Fruit fly (Drosophila melanogaster) whole organism, embryonic: ENCODE data around the gene Alp9.

Experiments
- Atf3 ChIP-seq: fragments of 200-800 bp; sonication (Bioruptor generic); optimal IDR thresholded peaks from 3 replicates; lab custom pipeline; 2016; ENCODE audit warnings: missing biosample characterization, missing genetic modification characterization
- BEAF-32 ChIP-seq: fragments of 200-800 bp; sonication (Bioruptor generic); optimal IDR thresholded peaks from 3 replicates; lab custom pipeline; 2017; ENCODE audit warnings: missing biosample characterization, missing genetic modification characterization, mild to moderate bottlenecking, moderate library complexity, missing genetic modification reagents
- Blimp-1 ChIP-seq: fragments of 200-800 bp; sonication (Bioruptor generic); optimal IDR thresholded peaks from 3 replicates; lab custom pipeline; 2018; ENCODE audit warnings: missing biosample characterization, missing genetic modification characterization, mild to moderate bottlenecking, moderate library complexity, missing genetic modification reagents
- CG10209 ChIP-seq: fragments of 200-800 bp; sonication (Bioruptor generic); optimal IDR thresholded peaks from 3 replicates; lab custom pipeline; 2017; ENCODE audit warnings: missing biosample characterization, mild to moderate bottlenecking, missing genetic modification characterization, missing genetic modification reagents
- CG11247 ChIP-seq: fragments of 200-800 bp; sonication (Bioruptor generic); IDR thresholded peaks from 2 replicates; pipeline ENCODE4 v1.3.6; 2022; ENCODE audit warnings: missing biosample characterization, missing genetic modification characterization
- CG11560 ChIP-seq: fragments of 200-800 bp; sonication (Bioruptor generic); IDR thresholded peaks from 3 replicates; pipeline ENCODE4 v1.3.6; 2022; ENCODE audit warnings: missing biosample characterization, missing genetic modification characterization
- CG12155 ChIP-seq: fragments of 200-800 bp; sonication (Bioruptor generic); optimal IDR thresholded peaks from 3 replicates; lab custom pipeline; 2016; ENCODE audit warnings: missing biosample characterization, missing genetic modification characterization
- CG12219 ChIP-seq: fragments of 200-800 bp; sonication (Bioruptor generic); optimal IDR thresholded peaks from 3 replicates; lab custom pipeline; 2018; ENCODE audit warnings: missing biosample characterization, mild to moderate bottlenecking, missing genetic modification characterization
- CG12769 ChIP-seq: fragments of 200-800 bp; sonication (Bioruptor generic); optimal IDR thresholded peaks from 2 replicates; lab custom pipeline; 2019; ENCODE audit warnings: missing biosample characterization, mild to moderate bottlenecking, missing genetic modification characterization, moderate library complexity
- CG15073 ChIP-seq: fragments of 200-800 bp; sonication (Bioruptor generic); optimal IDR thresholded peaks from 2 replicates; lab custom pipeline; 2016; ENCODE audit warnings: missing biosample characterization, missing genetic modification characterization
- CG15479 ChIP-seq: fragments of 200-800 bp; sonication (Bioruptor generic); optimal IDR thresholded peaks from 3 replicates; lab custom pipeline; 2019; ENCODE audit warnings: missing biosample characterization, mild to moderate bottlenecking, missing genetic modification characterization, moderate library complexity
- CG16863 ChIP-seq: fragments of 200-800 bp; sonication (Bioruptor generic); optimal IDR thresholded peaks from 3 replicates; lab custom pipeline; 2016; ENCODE audit warnings: missing biosample characterization, missing genetic modification characterization
- CG17359 ChIP-seq: fragments of 200-800 bp; sonication (Bioruptor generic); optimal IDR thresholded peaks from 3 replicates; lab custom pipeline; 2018; ENCODE audit warnings: missing biosample characterization, mild to moderate bottlenecking, missing genetic modification characterization, moderate library complexity
- CG17385 ChIP-seq: fragments of 200-800 bp; sonication (Bioruptor generic); optimal IDR thresholded peaks from 3 replicates; lab custom pipeline; 2018; ENCODE audit warnings: missing biosample characterization, mild to moderate bottlenecking, missing genetic modification characterization
- CG1792 ChIP-seq: fragments of 200-800 bp; sonication (Bioruptor generic); optimal IDR thresholded peaks from 2 replicates; lab custom pipeline; 2016; ENCODE audit warnings: missing biosample characterization, missing genetic modification characterization
- CG34422 ChIP-seq: fragments of 200-800 bp; sonication (Bioruptor generic); IDR thresholded peaks from 3 replicates; pipeline ENCODE4 v1.3.6; 2022; ENCODE audit warnings: missing biosample characterization, missing genetic modification characterization
- CG4730 ChIP-seq: fragments of 200-800 bp; sonication (Bioruptor generic); IDR thresholded peaks from 2 replicates; pipeline ENCODE4 v1.3.6; 2022; ENCODE audit warnings: missing biosample characterization, missing genetic modification characterization
- CG4854 ChIP-seq: fragments of 200-800 bp; sonication (Bioruptor generic); optimal IDR thresholded peaks from 2 replicates; lab custom pipeline; 2016; ENCODE audit warnings: missing biosample characterization, missing genetic modification characterization, inconsistent platforms
- CG8089 ChIP-seq: fragments of 200-800 bp; sonication (Bioruptor generic); optimal IDR thresholded peaks from 3 replicates; lab custom pipeline; 2016; ENCODE audit warnings: missing biosample characterization, missing genetic modification characterization
- CG8359 ChIP-seq: fragments of 200-800 bp; sonication (Bioruptor generic); optimal IDR thresholded peaks from 2 replicates; lab custom pipeline; 2017; ENCODE audit warnings: missing biosample characterization, mild to moderate bottlenecking, missing genetic modification characterization, borderline replicate concordance
- CG8765 ChIP-seq: fragments of 200-800 bp; sonication (Bioruptor generic); IDR thresholded peaks from 2 replicates; pipeline ENCODE4 v1.3.6; 2022; ENCODE audit warnings: missing biosample characterization, missing genetic modification characterization
- Deaf1 ChIP-seq: fragments of 200-800 bp; optimal IDR thresholded peaks from 3 replicates; lab custom pipeline; 2019; ENCODE audit warnings: missing biosample characterization, mild to moderate bottlenecking, missing genetic modification characterization, moderate library complexity
- Max ChIP-seq: fragments of 200-800 bp; sonication (Bioruptor generic); optimal IDR thresholded peaks from 2 replicates; lab custom pipeline; 2016; ENCODE audit warnings: missing biosample characterization, mild to moderate bottlenecking, missing genetic modification characterization
- Optix ChIP-seq: fragments of 200-800 bp; sonication (Bioruptor generic); IDR thresholded peaks from 3 replicates; pipeline ENCODE4 v1.3.6; 2022; ENCODE audit warnings: missing biosample characterization, missing genetic modification characterization
- Ravus ChIP-seq: fragments of 200-800 bp; sonication (Bioruptor generic); IDR thresholded peaks from 2 replicates; pipeline ENCODE4 v1.3.6; 2022; ENCODE audit warnings: missing biosample characterization, missing genetic modification characterization
- TFAM ChIP-seq: fragments of 200-800 bp; sonication (Bioruptor generic); optimal IDR thresholded peaks from 2 replicates; lab custom pipeline; 2017; ENCODE audit warnings: missing biosample characterization, missing genetic modification characterization, inconsistent platforms
- Usf ChIP-seq: fragments of 200-800 bp; sonication (Bioruptor generic); optimal IDR thresholded peaks from 2 replicates; lab custom pipeline; 2017; ENCODE audit warnings: missing genotype, missing biosample characterization, missing genetic modification characterization
- bcd ChIP-seq: fragments of 200-800 bp; sonication (Bioruptor generic); optimal IDR thresholded peaks from 2 replicates; lab custom pipeline; 2017; ENCODE audit warnings: missing biosample characterization, mild to moderate bottlenecking, missing genetic modification characterization
- cato ChIP-seq: fragments of 200-800 bp; sonication (Bioruptor generic); optimal IDR thresholded peaks from 2 replicates; lab custom pipeline; 2016; ENCODE audit warnings: missing biosample characterization, missing genetic modification characterization, borderline replicate concordance
- dati ChIP-seq: fragments of 200-800 bp; sonication (Bioruptor generic); IDR thresholded peaks from 2 replicates; pipeline ENCODE4 v1.3.6; 2022; ENCODE audit warnings: missing biosample characterization, missing genetic modification characterization
- dimm ChIP-seq: fragments of 200-800 bp; sonication (Bioruptor generic); IDR thresholded peaks from 2 replicates; pipeline ENCODE4 v1.3.6; 2022; ENCODE audit warnings: missing biosample characterization, missing genetic modification characterization
- ems ChIP-seq: fragments of 200-800 bp; sonication (Bioruptor generic); optimal IDR thresholded peaks from 3 replicates; lab custom pipeline; 2016; ENCODE audit warnings: missing biosample characterization, missing genetic modification characterization
- hth ChIP-seq: fragments of >200 bp; optimal IDR thresholded peaks from 2 replicates; lab custom pipeline; 2017; ENCODE audit warnings: inconsistent platforms
- kni ChIP-seq: fragments of 200-800 bp; sonication (Bioruptor generic); optimal IDR thresholded peaks from 3 replicates; lab custom pipeline; 2017; ENCODE audit warnings: mild to moderate bottlenecking, missing biosample characterization, missing genetic modification reagents, missing genetic modification characterization
- luna ChIP-seq: fragments of 200-800 bp; sonication (Bioruptor generic); optimal IDR thresholded peaks from 2 replicates; lab custom pipeline; 2016; ENCODE audit warnings: missing biosample characterization, missing genetic modification characterization
- maf-S ChIP-seq: fragments of 200-800 bp; sonication (Bioruptor generic); optimal IDR thresholded peaks from 2 replicates; lab custom pipeline; 2016; ENCODE audit warnings: missing biosample characterization, missing genetic modification characterization
- p53 ChIP-seq: fragments of 200-800 bp; sonication (Bioruptor generic); optimal IDR thresholded peaks from 2 replicates; lab custom pipeline; 2016; ENCODE audit warnings: missing biosample characterization, missing genetic modification characterization
- run ChIP-seq: fragments of 200-800 bp; sonication (Bioruptor generic); optimal IDR thresholded peaks from 3 replicates; lab custom pipeline; 2018; ENCODE audit warnings: missing biosample characterization, mild to moderate bottlenecking, missing genetic modification characterization
- tll ChIP-seq, 2 experiments: fragments of 200-800 bp in 1 of 2; fragments of >200 bp in 1 of 2; sonication (Bioruptor generic) in 1 of 2; optimal IDR thresholded peaks; 2 replicates each; lab custom pipeline; 2017 to 2019; ENCODE audit warnings: missing biosample characterization in 2 of 2, missing genetic modification characterization in 2 of 2, mild to moderate bottlenecking in 1 of 2, moderate library complexity in 1 of 2
- zfh2 ChIP-seq: fragments of 200-800 bp; sonication (Bioruptor generic); optimal IDR thresholded peaks from 2 replicates; lab custom pipeline; 2016; ENCODE audit warnings: missing biosample characterization, missing genetic modification characterization

Alp9 gene

DNA sequence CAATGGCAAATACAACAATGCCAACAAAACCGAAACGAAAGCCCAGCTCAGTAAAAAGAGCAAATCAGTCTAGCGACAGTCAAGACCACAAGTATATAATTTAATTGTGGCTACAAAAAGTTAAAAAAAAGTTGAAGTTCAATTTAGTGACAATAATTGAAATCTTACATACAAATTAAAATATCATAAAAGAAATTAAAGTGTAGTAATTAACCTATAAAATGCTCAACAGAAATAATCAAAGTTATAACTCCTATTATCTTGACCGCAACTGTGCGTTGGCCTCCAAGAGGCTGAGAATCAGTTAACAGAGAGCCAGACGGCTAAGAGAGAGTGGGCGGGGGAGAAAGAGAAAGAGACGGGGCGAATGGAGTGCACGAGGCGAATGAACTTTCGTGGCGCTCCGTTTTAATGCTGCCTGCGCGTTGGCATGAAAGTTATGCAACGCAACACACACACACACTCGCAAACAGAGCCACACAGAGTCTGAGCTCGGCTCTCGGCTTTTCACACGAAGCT, 16.4 kb downstream of the Alp9 start (continued):
- peak; percentile 33; the same call in 1 of the 2 replicates for TF ChIP-seq dimm (GFP tag; lab: Robert Waterston, UW)
- TF ChIP-seq dati (GFP tag; lab: Robert Waterston, UW) = no peak
- TF ChIP-seq BEAF-32 (GFP tag; lab: Kevin White, UChicago) = no peak
- peak; percentile 2 for TF ChIP-seq CG15073 (GFP tag; lab: Kevin White, UChicago)
- peak; percentile 38 for TF ChIP-seq cato
- TF ChIP-seq CG17359 (tag; lab: Kevin White, UChicago) = no peak
- TF ChIP-seq zfh2 (GFP tag; lab: Kevin White, UChicago) = no peak
- TF ChIP-seq CG1792 (GFP tag; lab: Kevin White, UChicago) = no peak
- peak; percentile 38 for TF ChIP-seq TFAM (GFP tag; lab: Kevin White, UChicago)
- peak; percentile 68; the same call in 2 of the 3 replicates for TF ChIP-seq CG34422 (GFP tag; lab: Robert Waterston, UW)
- no peak for TF ChIP-seq Atf3 (GFP tag; lab: Kevin White, UChicago)
- TF ChIP-seq ems (GFP tag; lab: Kevin White, UChicago) = no peak
- TF ChIP-seq CG8359 (GFP tag; lab: Kevin White, UChicago) = peak; percentile 47
- peak; percentile 92 for TF ChIP-seq kni (GFP tag; lab: Kevin White, UChicago)
- TF ChIP-seq run (tag; lab: Kevin White, UChicago) = peak; percentile 73
- TF ChIP-seq maf-S = no peak
- TF ChIP-seq CG12219 (GFP tag; lab: Kevin White, UChicago) = peak; percentile 83
- peak; percentile 29 for TF ChIP-seq CG8089 (GFP tag; lab: Kevin White, UChicago)
- TF ChIP-seq, all 482 proteins: peak for 302

DNA sequence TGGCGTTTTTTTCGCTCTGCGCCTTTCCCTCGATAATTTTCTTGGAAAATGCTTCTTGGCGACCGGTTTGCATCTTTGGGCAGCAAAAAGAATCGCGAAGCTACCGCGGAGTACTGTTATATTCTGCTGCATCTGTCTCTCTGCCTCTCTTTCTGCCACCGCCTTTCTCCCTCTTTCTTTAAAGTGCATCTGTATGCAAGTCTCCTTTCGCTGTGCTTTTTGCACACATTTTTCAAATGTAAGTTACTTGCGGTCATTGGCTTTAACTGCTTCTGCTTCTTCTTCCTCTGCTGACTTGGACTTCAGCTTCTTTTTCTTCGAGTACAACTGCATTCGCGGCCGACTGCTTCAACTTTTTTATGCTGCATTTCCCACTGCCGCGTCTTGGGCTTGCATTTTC, 20.4 kb downstream of the Alp9 start:
- TF ChIP-seq CG11560 (tag; lab: Robert Waterston, UW) (0 out of 3 replicates have a peak, but pooled peaks have one; percentile 27), CG16863 (GFP tag; lab: Kevin White, UChicago) (no peak), CG10209 (GFP tag; lab: Kevin White, UChicago) (no peak), Usf (no peak), bcd (GFP tag; lab: Kevin White, UChicago) (no peak), CG12155 (no peak), Optix (GFP tag; lab: Robert Waterston, UW) (no peak)

DNA sequence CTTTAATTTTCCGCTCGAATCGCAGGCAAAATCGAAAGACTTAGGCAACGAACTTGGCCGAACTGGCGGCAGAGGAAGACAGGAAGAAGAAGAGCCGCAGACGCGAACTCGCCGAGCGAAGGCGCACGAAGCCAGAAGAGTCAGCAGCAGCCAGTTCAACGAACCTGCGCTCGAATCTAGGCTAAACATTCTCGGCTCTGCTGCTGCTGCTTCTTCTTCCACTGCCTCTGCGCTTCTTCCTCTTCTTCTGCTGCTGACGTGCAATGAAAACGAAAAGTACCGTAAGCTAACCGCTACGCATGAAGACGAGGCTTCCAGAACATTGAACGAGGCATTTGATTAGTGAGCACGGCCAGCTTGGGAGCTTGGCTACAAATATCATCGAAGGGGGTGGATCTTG, 21.1 kb downstream of the Alp9 start:
- peak; percentile 98 for TF ChIP-seq Blimp-1 (GFP tag; lab: Kevin White, UChicago)
- peak; percentile 75 for TF ChIP-seq Deaf1
- no peak for TF ChIP-seq p53 (GFP tag; lab: Kevin White, UChicago)
- peak; percentile 55 for TF ChIP-seq CG11247 (GFP tag; lab: Robert Waterston, UW)
- peak; percentile 29 for TF ChIP-seq kni (GFP tag; lab: Kevin White, UChicago)
- no peak for TF ChIP-seq Ravus (GFP tag; lab: Robert Waterston, UW)
- no peak for TF ChIP-seq CG4854 (GFP tag; lab: Kevin White, UChicago)
- TF ChIP-seq luna = no peak
- TF ChIP-seq hth (lab: Kevin White, UChicago) = no peak
- TF ChIP-seq tll (GFP tag; optimal IDR thresholded peaks at IDR 0.05; lab: Kevin White, UChicago) = peak in 1 of 2 experiments; percentile 47
- peak; percentile 17 for TF ChIP-seq CG15479 (GFP tag; lab: Kevin White, UChicago)
- TF ChIP-seq Max (GFP tag; lab: Kevin White, UChicago) = no peak
- no peak for TF ChIP-seq CG8765
- TF ChIP-seq CG4730 (GFP tag; lab: Robert Waterston, UW) = no peak
- peak; percentile 82 for TF ChIP-seq CG17385 (GFP tag; lab: Kevin White, UChicago)
- TF ChIP-seq CG12769 = no peak
